Worm (Caenorhabditis elegans): ENCODE measurements around the gene srt-38.

Gene srt-38

ce11 chrV:4303793-4304192 lies 32.6 kb upstream of the srt-38 start:
- no peak for TF ChIP-seq tbx-9 (tag; optimal IDR thresholded peaks at IDR 0.05; ENCODE audit: borderline replicate concordance)
- no peak for TF ChIP-seq cebp-2 (GFP tag; IDR thresholded peaks at IDR 0.05)
- no peak for TF ChIP-seq sea-2 (GFP tag; IDR thresholded peaks at IDR 0.05)
- TF ChIP-seq ceh-58 (GFP tag; IDR thresholded peaks at IDR 0.05) = no peak
- no peak for TF ChIP-seq akir-1 (GFP tag; optimal IDR thresholded peaks at IDR 0.05)
- TF ChIP-seq snpc-4 (GFP tag; optimal IDR thresholded peaks at IDR 0.05) = no peak
- no peak for TF ChIP-seq snpc-4 (tag; optimal IDR thresholded peaks at IDR 0.05)
- no peak for TF ChIP-seq let-526 (GFP tag; IDR thresholded peaks at IDR 0.05)
- no peak for TF ChIP-seq Y56A3A.18 (GFP tag; IDR thresholded peaks at IDR 0.05)
- TF ChIP-seq egrh-3 (GFP tag; IDR thresholded peaks at IDR 0.05) = no peak
- TF ChIP-seq Y67H2A.10 (GFP tag; conservative IDR thresholded peaks at IDR 0.05) = no peak
- no peak for TF ChIP-seq chd-7 (tag; optimal IDR thresholded peaks at IDR 0.05)
- TF ChIP-seq ztf-28 (GFP tag; IDR thresholded peaks at IDR 0.05) = no peak
- no peak for TF ChIP-seq lsy-27 (tag; optimal IDR thresholded peaks at IDR 0.05; ENCODE audit: borderline replicate concordance, insufficient read depth)
- TF ChIP-seq ztf-3 (GFP tag; optimal IDR thresholded peaks at IDR 0.05) = no peak
- no peak for TF ChIP-seq madf-6 (GFP tag; IDR thresholded peaks at IDR 0.05)
- no peak for TF ChIP-seq F49E8.2 (tag; optimal IDR thresholded peaks at IDR 0.05; ENCODE audit: insufficient read depth)

DNA sequence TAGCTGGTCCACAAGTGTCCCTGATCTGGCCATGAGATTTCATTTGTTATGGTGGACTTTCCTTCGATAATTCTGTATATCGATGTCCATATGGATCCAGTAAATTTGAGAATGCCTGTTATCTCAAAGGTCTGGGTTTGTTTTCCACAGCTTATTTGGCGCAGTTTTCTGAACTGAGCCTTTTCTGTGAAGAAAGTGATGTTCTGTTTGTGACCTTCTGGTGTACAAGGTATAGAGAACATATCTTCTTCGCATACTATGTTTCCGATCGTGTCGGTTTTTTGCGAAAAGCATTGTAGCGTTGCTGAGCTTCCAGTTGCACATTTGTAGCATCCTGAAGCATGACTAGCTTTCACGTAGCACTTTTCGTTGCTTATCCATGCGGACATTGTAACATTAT lies 31.7 kb upstream of the srt-38 start:
- TF ChIP-seq sea-2 (GFP tag; IDR thresholded peaks at IDR 0.05) (no peak), let-526 (GFP tag; IDR thresholded peaks at IDR 0.05) (no peak), sdz-38 (tag; optimal IDR thresholded peaks at IDR 0.05) (no peak), Y53G8AR.9 (GFP tag; conservative IDR thresholded peaks at IDR 0.05) (no peak), nfya-1 (tag; optimal IDR thresholded peaks at IDR 0.05; ENCODE audit: borderline replicate concordance, insufficient read depth) (no peak), lsy-27 (tag; optimal IDR thresholded peaks at IDR 0.05; ENCODE audit: borderline replicate concordance, insufficient read depth) (no peak), lsl-1 (GFP tag; optimal IDR thresholded peaks at IDR 0.05) (no peak), F57C9.4 (tag; optimal IDR thresholded peaks at IDR 0.05) (no peak), hrde-1 (tag; optimal IDR thresholded peaks at IDR 0.05; ENCODE audit: borderline replicate concordance) (no peak), mel-28 (tag; optimal IDR thresholded peaks at IDR 0.05; ENCODE audit: borderline replicate concordance) (no peak), zfh-2 (GFP tag; conservative IDR thresholded peaks at IDR 0.05) (no peak), somi-1 (GFP tag; optimal IDR thresholded peaks at IDR 0.05) (no peak), ama-1 (optimal IDR thresholded peaks at IDR 0.05) (no peak), ama-1 (GFP tag; optimal IDR thresholded peaks at IDR 0.05) (no peak), chd-7 (tag; optimal IDR thresholded peaks at IDR 0.05) (no peak), ccch-3 (GFP tag; optimal IDR thresholded peaks at IDR 0.05) (no peak), ztf-25 (GFP tag; IDR thresholded peaks at IDR 0.05) (no peak), xnd-1 (tag; optimal IDR thresholded peaks at IDR 0.05) (no peak), D2030.7 (GFP tag; IDR thresholded peaks at IDR 0.05) (no peak), T26A5.8 (tag; optimal IDR thresholded peaks at IDR 0.05) (no peak)

- no peak for TF ChIP-seq ceh-100 (GFP tag; IDR thresholded peaks at IDR 0.05)
- TF ChIP-seq attf-6 (GFP tag; IDR thresholded peaks at IDR 0.05) = no peak
- TF ChIP-seq ztf-22 (GFP tag; optimal IDR thresholded peaks at IDR 0.05) = no peak
- TF ChIP-seq Y67H2A.10 (GFP tag; conservative IDR thresholded peaks at IDR 0.05) = no peak
- no peak for TF ChIP-seq efl-1 (GFP tag; optimal IDR thresholded peaks at IDR 0.05)
- no peak for TF ChIP-seq nhr-80 (tag; optimal IDR thresholded peaks at IDR 0.05)
- TF ChIP-seq K12H6.12 (tag; optimal IDR thresholded peaks at IDR 0.05) = no peak
- no peak for TF ChIP-seq cebp-1 (GFP tag; IDR thresholded peaks at IDR 0.05)
- no peak for TF ChIP-seq cebp-1 (tag; optimal IDR thresholded peaks at IDR 0.05)
- TF ChIP-seq ztf-18 (tag; optimal IDR thresholded peaks at IDR 0.05) = no peak
- TF ChIP-seq ets-4 (GFP tag; optimal IDR thresholded peaks at IDR 0.05) = no peak
- TF ChIP-seq egrh-3 (GFP tag; IDR thresholded peaks at IDR 0.05) = no peak
- TF ChIP-seq ztf-3 (GFP tag; optimal IDR thresholded peaks at IDR 0.05) = no peak
- TF ChIP-seq lin-40 (tag; optimal IDR thresholded peaks at IDR 0.05) = no peak
- TF ChIP-seq lsy-27 (tag; optimal IDR thresholded peaks at IDR 0.05; ENCODE audit: borderline replicate concordance, insufficient read depth) = no peak
- no peak for TF ChIP-seq ZK185.1 (tag; optimal IDR thresholded peaks at IDR 0.05; ENCODE audit: poor library complexity, severe bottlenecking)
- no peak for TF ChIP-seq Y53F4B.3 (GFP tag; IDR thresholded peaks at IDR 0.05)
Observed at ce11 chrV:4299741-4300140, 28.6 kb upstream of the srt-38 start, which contains the start of gene ZC132.3. TSS of gene ZC132.3 (minus strand) at chrV:4299841.
